Fruit fly (Drosophila melanogaster) whole organism, embryonic: ENCODE data around the gene CG11975.

Experiments used
- Aef1 ChIP-seq: fragments of 200-800 bp; sonication (Bioruptor generic); IDR thresholded peaks from 3 replicates; pipeline ENCODE4 v1.3.6; 2022; ENCODE audit warnings: missing biosample characterization, missing genetic modification characterization
- Atf3 ChIP-seq: fragments of 200-800 bp; sonication (Bioruptor generic); optimal IDR thresholded peaks from 3 replicates; lab custom pipeline; 2016; ENCODE audit warnings: missing biosample characterization, missing genetic modification characterization
- CG10274 ChIP-seq: fragments of 200-800 bp; sonication (Bioruptor generic); optimal IDR thresholded peaks from 3 replicates; lab custom pipeline; 2017; ENCODE audit warnings: missing biosample characterization, mild to moderate bottlenecking, missing genetic modification characterization
- CG10321 ChIP-seq: fragments of 200-800 bp; sonication (Bioruptor generic); IDR thresholded peaks from 2 replicates; pipeline ENCODE4 v1.3.6; 2022; ENCODE audit warnings: missing biosample characterization, missing genetic modification characterization
- CG10366 ChIP-seq: fragments of 200-800 bp; sonication (Bioruptor generic); IDR thresholded peaks from 2 replicates; pipeline ENCODE4 v1.3.6; 2022; ENCODE audit warnings: missing biosample characterization, missing genetic modification characterization
- CG10543 ChIP-seq: fragments of 200-800 bp; sonication (Bioruptor generic); optimal IDR thresholded peaks from 3 replicates; lab custom pipeline; 2017; ENCODE audit warnings: missing biosample characterization, mild to moderate bottlenecking, missing genetic modification characterization, moderate library complexity
- CG11723 ChIP-seq: fragments of 200-800 bp; sonication (Bioruptor generic); optimal IDR thresholded peaks from 2 replicates; lab custom pipeline; 2017; ENCODE audit warnings: missing biosample characterization, mild to moderate bottlenecking, missing genetic modification characterization
- CG13123 ChIP-seq: fragments of 200-800 bp; sonication (Bioruptor generic); optimal IDR thresholded peaks from 2 replicates; lab custom pipeline; 2016; ENCODE audit warnings: missing biosample characterization, missing genetic modification characterization
- CG13296 ChIP-seq: fragments of 200-800 bp; sonication (Bioruptor generic); optimal IDR thresholded peaks from 3 replicates; lab custom pipeline; 2018; ENCODE audit warnings: missing biosample characterization, mild to moderate bottlenecking, missing genetic modification characterization
- CG13424 ChIP-seq: fragments of 200-800 bp; sonication (Bioruptor generic); optimal IDR thresholded peaks from 2 replicates; lab custom pipeline; 2019; ENCODE audit warnings: missing biosample characterization, mild to moderate bottlenecking, missing genetic modification characterization, moderate library complexity
- CG13624 ChIP-seq: fragments of 200-800 bp; sonication (Bioruptor generic); optimal IDR thresholded peaks from 2 replicates; lab custom pipeline; 2016; ENCODE audit warnings: missing biosample characterization, missing genetic modification characterization
- CG14441 ChIP-seq: fragments of 200-800 bp; sonication (Bioruptor generic); IDR thresholded peaks from 2 replicates; pipeline ENCODE4 v1.3.6; 2022; ENCODE audit warnings: missing biosample characterization, missing genetic modification characterization
- CG14965 ChIP-seq: fragments of 200-800 bp; sonication (Bioruptor generic); optimal IDR thresholded peaks from 2 replicates; lab custom pipeline; 2016; ENCODE audit warnings: missing biosample characterization, missing genetic modification characterization, borderline replicate concordance
- CG17912 ChIP-seq: fragments of 200-800 bp; sonication (Bioruptor generic); optimal IDR thresholded peaks from 2 replicates; lab custom pipeline; 2018; ENCODE audit warnings: missing biosample characterization, mild to moderate bottlenecking, missing genetic modification characterization
- CG2199 ChIP-seq: fragments of 200-800 bp; sonication (Bioruptor generic); IDR thresholded peaks from 3 replicates; pipeline ENCODE4 v1.3.6; 2022; ENCODE audit warnings: missing biosample characterization, missing genetic modification characterization
- CG2712 ChIP-seq: fragments of 200-800 bp; optimal IDR thresholded peaks from 3 replicates; lab custom pipeline; 2019; ENCODE audit warnings: missing biosample characterization, mild to moderate bottlenecking, missing genetic modification characterization, moderate library complexity
- CG3065 ChIP-seq: fragments of 200-800 bp; sonication (Bioruptor generic); optimal IDR thresholded peaks from 2 replicates; lab custom pipeline; 2016; ENCODE audit warnings: missing biosample characterization, missing genetic modification characterization
- CG31365 ChIP-seq: fragments of 200-800 bp; sonication (Bioruptor generic); optimal IDR thresholded peaks from 2 replicates; lab custom pipeline; 2018; ENCODE audit warnings: missing biosample characterization, mild to moderate bottlenecking, missing genetic modification characterization
- CG32767 ChIP-seq: fragments of 200-800 bp; sonication (Bioruptor generic); IDR thresholded peaks from 2 replicates; pipeline ENCODE4 v1.3.6; 2022; ENCODE audit warnings: missing biosample characterization, missing genetic modification characterization
- CG34376 ChIP-seq: fragments of 200-800 bp; sonication (Bioruptor generic); optimal IDR thresholded peaks from 2 replicates; lab custom pipeline; 2018; ENCODE audit warnings: missing biosample characterization, mild to moderate bottlenecking, missing genetic modification characterization
- CG4360 ChIP-seq: fragments of 200-800 bp; sonication (Bioruptor generic); IDR thresholded peaks from 2 replicates; pipeline ENCODE4 v1.3.6; 2022; ENCODE audit warnings: missing biosample characterization, missing genetic modification characterization
- CG4730 ChIP-seq: fragments of 200-800 bp; sonication (Bioruptor generic); IDR thresholded peaks from 2 replicates; pipeline ENCODE4 v1.3.6; 2022; ENCODE audit warnings: missing biosample characterization, missing genetic modification characterization
- CG6689 ChIP-seq: fragments of 200-800 bp; sonication (Bioruptor generic); IDR thresholded peaks from 2 replicates; pipeline ENCODE4 v1.3.6; 2022; ENCODE audit warnings: missing biosample characterization, missing genetic modification characterization
- CG9797 ChIP-seq: fragments of 200-800 bp; sonication (Bioruptor generic); optimal IDR thresholded peaks from 3 replicates; lab custom pipeline; 2018; ENCODE audit warnings: missing biosample characterization, mild to moderate bottlenecking, missing genetic modification characterization
- CG9932 ChIP-seq: fragments of 200-800 bp; sonication (Bioruptor generic); IDR thresholded peaks from 2 replicates; pipeline ENCODE4 v1.3.6; 2022; ENCODE audit warnings: missing biosample characterization, missing genetic modification characterization
- CHES-1-like ChIP-seq: fragments of 200-800 bp; sonication (Bioruptor generic); optimal IDR thresholded peaks from 2 replicates; lab custom pipeline; 2016; ENCODE audit warnings: missing biosample characterization, missing genetic modification characterization
- Dfd ChIP-seq, 2 experiments: fragments of >200 bp; optimal IDR thresholded peaks; 2 replicates each; lab custom pipeline; 2017; ENCODE audit warnings: missing biosample characterization in 2 of 2, missing genetic modification characterization in 2 of 2
- Hand ChIP-seq: fragments of 200-800 bp; sonication (Bioruptor generic); optimal IDR thresholded peaks from 2 replicates; lab custom pipeline; 2017; ENCODE audit warnings: mild to moderate bottlenecking, missing biosample characterization, missing genetic modification reagents, missing genetic modification characterization
- HmgD ChIP-seq: fragments of 200-800 bp; sonication (Bioruptor generic); optimal IDR thresholded peaks from 3 replicates; lab custom pipeline; 2016; ENCODE audit warnings: missing biosample characterization, missing genetic modification characterization
- Hmr ChIP-seq: fragments of 200-800 bp; sonication (Bioruptor generic); optimal IDR thresholded peaks from 3 replicates; lab custom pipeline; 2017; ENCODE audit warnings: mild to moderate bottlenecking, missing biosample characterization, missing genetic modification reagents, missing genetic modification characterization
- Hr78 ChIP-seq, 2 experiments: fragments of 200-800 bp in 1 of 2; fragments of >200 bp in 1 of 2; sonication (Bioruptor generic) in 1 of 2; optimal IDR thresholded peaks; 2 replicates each; lab custom pipeline; 2017 to 2019; ENCODE audit warnings: missing biosample characterization in 2 of 2, missing genetic modification characterization in 2 of 2, mild to moderate bottlenecking in 1 of 2, moderate library complexity in 1 of 2
- MESR4 ChIP-seq: fragments of 200-800 bp; sonication (Bioruptor generic); optimal IDR thresholded peaks from 2 replicates; lab custom pipeline; 2018; ENCODE audit warnings: missing biosample characterization, mild to moderate bottlenecking, missing genetic modification characterization, moderate library complexity
- Oaz ChIP-seq: fragments of 200-800 bp; sonication (Bioruptor generic); IDR thresholded peaks from 2 replicates; pipeline ENCODE4 v1.3.6; 2022; ENCODE audit warnings: missing biosample characterization, missing genetic modification characterization
- Oli ChIP-seq: fragments of 200-800 bp; sonication (Bioruptor generic); optimal IDR thresholded peaks from 2 replicates; lab custom pipeline; 2018; ENCODE audit warnings: missing biosample characterization, mild to moderate bottlenecking, missing genetic modification characterization, moderate library complexity
- Ravus ChIP-seq: fragments of 200-800 bp; sonication (Bioruptor generic); IDR thresholded peaks from 2 replicates; pipeline ENCODE4 v1.3.6; 2022; ENCODE audit warnings: missing biosample characterization, missing genetic modification characterization
- Sin3A ChIP-seq: fragments of >200 bp; optimal IDR thresholded peaks from 2 replicates; lab custom pipeline; 2018
- Sox102F ChIP-seq: fragments of 200-800 bp; sonication (Bioruptor generic); optimal IDR thresholded peaks from 2 replicates; lab custom pipeline; 2018; ENCODE audit warnings: missing biosample characterization, mild to moderate bottlenecking, missing genetic modification characterization, moderate library complexity
- Tbp ChIP-seq: fragments of >200 bp; optimal IDR thresholded peaks from 2 replicates; lab custom pipeline; 2018; ENCODE audit warnings: missing biosample characterization, missing genetic modification characterization
- YL-1 ChIP-seq: fragments of 200-800 bp; sonication (Bioruptor generic); optimal IDR thresholded peaks from 3 replicates; lab custom pipeline; 2017; ENCODE audit warnings: missing biosample characterization, mild to moderate bottlenecking, missing genetic modification characterization
- al ChIP-seq: fragments of 200-800 bp; sonication (Bioruptor generic); IDR thresholded peaks from 2 replicates; pipeline ENCODE4 v1.3.6; 2022; ENCODE audit warnings: missing biosample characterization, missing genetic modification characterization
- ap ChIP-seq: fragments of 200-800 bp; sonication (Bioruptor generic); IDR thresholded peaks from 2 replicates; pipeline ENCODE4 v1.3.6; 2022; ENCODE audit warnings: missing biosample characterization, missing genetic modification characterization
- crol ChIP-seq: fragments of 200-800 bp; sonication (Bioruptor generic); IDR thresholded peaks from 2 replicates; pipeline ENCODE4 v1.3.6; 2022; ENCODE audit warnings: missing biosample characterization, missing genetic modification characterization
- fd96Cb ChIP-seq: fragments of 200-800 bp; sonication (Bioruptor generic); optimal IDR thresholded peaks from 2 replicates; lab custom pipeline; 2018; ENCODE audit warnings: missing biosample characterization, mild to moderate bottlenecking, missing genetic modification characterization, moderate library complexity
- fu2 ChIP-seq: fragments of 200-800 bp; sonication (Bioruptor generic); optimal IDR thresholded peaks from 2 replicates; lab custom pipeline; 2016; ENCODE audit warnings: missing biosample characterization, missing genetic modification characterization
- gcm2 ChIP-seq: fragments of 200-800 bp; sonication (Bioruptor generic); optimal IDR thresholded peaks from 2 replicates; lab custom pipeline; 2016; ENCODE audit warnings: missing biosample characterization, missing genetic modification characterization
- lola ChIP-seq, 3 experiments: fragments of >200 bp in 2 of 3; fragments of 200-800 bp in 1 of 3; sonication (Bioruptor generic) in 1 of 3; optimal IDR thresholded peaks; 2 replicates each; lab custom pipeline; 2017 to 2019; ENCODE audit warnings: missing biosample characterization in 3 of 3, missing genetic modification characterization in 3 of 3, mild to moderate bottlenecking in 1 of 3, moderate library complexity in 1 of 3
- nmo ChIP-seq: fragments of 200-800 bp; sonication (Bioruptor generic); optimal IDR thresholded peaks from 2 replicates; lab custom pipeline; 2018; ENCODE audit warnings: missing biosample characterization, mild to moderate bottlenecking, missing genetic modification characterization, moderate library complexity
- prd ChIP-seq, 3 experiments: fragments of >200 bp in 2 of 3; fragments of 200-800 bp in 1 of 3; sonication (Bioruptor generic) in 1 of 3; optimal IDR thresholded peaks in 2 of 3; IDR thresholded peaks in 1 of 3; 2 replicates in 2 of 3; 3 replicates in 1 of 3; pipeline versions ENCODE4 v1.3.6 to Lab custom; 2017 to 2022; ENCODE audit warnings: missing biosample characterization in 1 of 3, missing genetic modification characterization in 1 of 3
- tup ChIP-seq: fragments of 200-800 bp; sonication (Bioruptor generic); optimal IDR thresholded peaks from 2 replicates; lab custom pipeline; 2016; ENCODE audit warnings: missing biosample characterization, mild to moderate bottlenecking, missing genetic modification characterization, moderate library complexity

CG11975 gene

DNA sequence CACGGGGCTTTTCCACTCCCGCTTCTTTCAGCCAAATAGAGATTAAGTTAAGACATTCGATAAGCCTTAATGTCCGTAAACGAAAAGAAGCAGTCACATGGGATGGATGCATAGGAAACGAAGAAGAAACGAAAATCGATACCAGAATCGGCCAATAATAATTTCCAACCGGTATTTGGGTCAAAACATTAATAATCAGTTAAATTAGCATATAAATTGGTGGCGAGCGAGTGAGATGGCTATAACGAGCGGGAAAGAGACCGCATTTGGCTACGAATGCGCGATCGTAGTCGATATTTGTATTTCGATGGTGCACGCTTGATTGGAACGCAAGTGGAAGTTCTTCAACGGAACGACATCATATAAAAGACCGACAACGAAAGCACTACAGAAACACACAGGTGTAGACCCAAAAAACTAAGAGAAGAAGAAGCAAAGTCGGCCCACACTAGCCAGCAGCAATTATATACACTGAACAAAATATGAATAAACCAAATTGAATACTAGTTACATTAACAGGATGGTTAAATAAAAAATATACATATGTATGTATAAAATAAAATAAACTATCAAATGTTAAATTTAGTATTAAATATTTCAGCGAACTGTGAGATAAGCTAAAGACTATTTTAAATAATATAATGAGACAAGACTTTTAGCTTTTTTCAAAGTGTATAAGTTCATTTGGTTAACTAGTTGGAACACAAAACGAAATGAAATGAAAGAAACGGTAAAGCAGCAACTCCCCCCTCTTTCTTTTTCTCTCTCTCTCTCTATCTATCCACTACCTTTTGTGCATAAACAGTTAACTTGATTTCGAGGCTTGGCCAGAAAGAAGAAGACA, 38.3 kb upstream of the CG11975 start (continued):
- no peak for TF ChIP-seq CG31365 (tag; lab: Kevin White, UChicago)
- peak; percentile 65 for TF ChIP-seq CG6689 (GFP tag; lab: Robert Waterston, UW)
- no peak for TF ChIP-seq CG9932
- TF ChIP-seq CG3065, result peak; percentile 22
- TF ChIP-seq MESR4 (GFP tag; lab: Kevin White, UChicago), result no peak
- peak; percentile 77 for TF ChIP-seq nmo
- no peak for TF ChIP-seq Tbp (GFP tag; lab: Kevin White, UChicago)
- peak; percentile 75 for TF ChIP-seq fd96Cb
- no peak for TF ChIP-seq CG4360 (GFP tag; lab: Robert Waterston, UW)
- TF ChIP-seq CG13123 (GFP tag; lab: Kevin White, UChicago), result no peak
- no peak for TF ChIP-seq Ravus (GFP tag; lab: Robert Waterston, UW)
- no peak for TF ChIP-seq HmgD (GFP tag; lab: Kevin White, UChicago)
- TF ChIP-seq Dfd (GFP tag; optimal IDR thresholded peaks at IDR 0.05; lab: Kevin White, UChicago), result no peak
- no peak for TF ChIP-seq CG14965
- TF ChIP-seq Sin3A (lab: Kevin White, UChicago), result no peak
- TF ChIP-seq fu2 (GFP tag; lab: Kevin White, UChicago), result no peak
- no peak for TF ChIP-seq Hmr (GFP tag; lab: Kevin White, UChicago)
- no peak for TF ChIP-seq prd (optimal IDR thresholded peaks at IDR 0.05; lab: Kevin White, UChicago)
- TF ChIP-seq prd (GFP tag; IDR thresholded peaks at IDR 0.05; lab: Robert Waterston, UW), result no peak; the same call in 2 of the 3 replicates
- peak; percentile 60; the same call in 1 of the 2 replicates for TF ChIP-seq CG32767 (GFP tag; lab: Robert Waterston, UW)
- TF ChIP-seq tup (GFP tag; lab: Kevin White, UChicago), result no peak
- no peak for TF ChIP-seq Oaz
- no peak for TF ChIP-seq Atf3
- TF ChIP-seq CG17912 (GFP tag; lab: Kevin White, UChicago), result no peak
- no peak for TF ChIP-seq CG11723
- TF ChIP-seq CG2199 (GFP tag; lab: Robert Waterston, UW), result no peak
- no peak for TF ChIP-seq CG13624 (GFP tag; lab: Kevin White, UChicago)
- no peak for TF ChIP-seq CG4730
- peak in 1 of 2 experiments; percentile 60 for TF ChIP-seq Hr78 (GFP tag; optimal IDR thresholded peaks at IDR 0.05; lab: Kevin White, UChicago)
- TF ChIP-seq CG2712, result peak; percentile 89
- no peak for TF ChIP-seq CG9797 (GFP tag; lab: Kevin White, UChicago)
- peak; percentile 16 for TF ChIP-seq CG13296
- TF ChIP-seq YL-1 (GFP tag; lab: Kevin White, UChicago), result no peak
- TF ChIP-seq CG13424, result peak; percentile 77
- peak; percentile 67 for TF ChIP-seq Oli (tag; lab: Kevin White, UChicago)
- TF ChIP-seq al (GFP tag; lab: Robert Waterston, UW), result no peak
- TF ChIP-seq Aef1 (GFP tag; lab: Robert Waterston, UW), result no peak
- no peak for TF ChIP-seq ap (GFP tag; lab: Robert Waterston, UW)
- no peak for TF ChIP-seq CG10366 (GFP tag; lab: Robert Waterston, UW)
- no peak for TF ChIP-seq CG34376 (GFP tag; lab: Kevin White, UChicago)
- peak in 1 of 3 experiments; percentile 80 for TF ChIP-seq lola (GFP tag; optimal IDR thresholded peaks at IDR 0.05; lab: Kevin White, UChicago)
- no peak for TF ChIP-seq Hand (GFP tag; lab: Kevin White, UChicago)
- TF ChIP-seq CG10321 (GFP tag; lab: Robert Waterston, UW), result no peak
- TF ChIP-seq CG10274 (GFP tag; lab: Kevin White, UChicago), result no peak
- peak; percentile 86 for TF ChIP-seq Sox102F (GFP tag; lab: Kevin White, UChicago)
- TF ChIP-seq CG10543 (GFP tag; lab: Kevin White, UChicago), result no peak
- no peak for TF ChIP-seq gcm2 (GFP tag; lab: Kevin White, UChicago)
- TF ChIP-seq crol, result no peak
- no peak for TF ChIP-seq CHES-1-like (GFP tag; lab: Kevin White, UChicago)
- no peak for TF ChIP-seq CG14441 (GFP tag; lab: Robert Waterston, UW)
